Fruit fly (Drosophila melanogaster): Measurements from ENCODE around the gene CG3597.

- TF ChIP-seq CTCF (optimal IDR thresholded peaks at IDR 0.05) (no peak), CG8478 (optimal IDR thresholded peaks at IDR 0.05) (no peak)
These were observed 49.2 kb upstream of the CG3597 start, which contains the start of gene CG9886 for dm6 chr2L:2420490-2420889.
